Worm (Caenorhabditis elegans): ENCODE data around the gene F07F6.2.

F07F6.2 gene

ce11 chrII:5418317-5418716 is 11.7 kb upstream of the F07F6.2 start (continued):
- TF ChIP-seq M03D4.4 (tag; optimal IDR thresholded peaks at IDR 0.05) (no peak), sptf-1 (tag; optimal IDR thresholded peaks at IDR 0.05) (no peak), nhr-28 (tag; optimal IDR thresholded peaks at IDR 0.05) (no peak), blmp-1 (tag; optimal IDR thresholded peaks at IDR 0.05) (no peak)

ce11 chrII:5418929-5419328 is 11.1 kb upstream of the F07F6.2 start, which contains the start of gene EEED8.15:
Gene EEED8.15 (plus strand): TSS chrII:5419229.
- TF ChIP-seq lin-32 (GFP tag; optimal IDR thresholded peaks at IDR 0.05): no peak
- TF ChIP-seq ceh-39 (tag; optimal IDR thresholded peaks at IDR 0.05): no peak
- TF ChIP-seq ceh-43 (GFP tag; optimal IDR thresholded peaks at IDR 0.05): no peak
- no peak for TF ChIP-seq zip-8 (tag; optimal IDR thresholded peaks at IDR 0.05)
- no peak for TF ChIP-seq ceh-83 (GFP tag; optimal IDR thresholded peaks at IDR 0.05)
- TF ChIP-seq ztf-11 (tag; optimal IDR thresholded peaks at IDR 0.05): no peak
- TF ChIP-seq sem-2 (GFP tag; optimal IDR thresholded peaks at IDR 0.05): no peak
- TF ChIP-seq tbx-8 (GFP tag; optimal IDR thresholded peaks at IDR 0.05): no peak
- no peak for TF ChIP-seq blmp-1 (tag; optimal IDR thresholded peaks at IDR 0.05)
- TF ChIP-seq elt-3 (tag; optimal IDR thresholded peaks at IDR 0.05): no peak
- TF ChIP-seq lin-13 (tag; optimal IDR thresholded peaks at IDR 0.05): no peak
- TF ChIP-seq snpc-4 (tag; optimal IDR thresholded peaks at IDR 0.05): no peak
- no peak for TF ChIP-seq nhr-76 (tag; optimal IDR thresholded peaks at IDR 0.05)

ce11 chrII:5420947-5421614 is 8.9 kb upstream of the F07F6.2 start, which contains the start of gene tofu-6:
Gene tofu-6 (plus strand): TSS chrII:5421248.
- TF ChIP-seq lsy-2 (tag; optimal IDR thresholded peaks at IDR 0.05) (peak; percentile 79), elt-1 (tag; optimal IDR thresholded peaks at IDR 0.05; ENCODE audit: borderline replicate concordance, insufficient read depth) (no peak)

ce11 chrII:5423832-5424231 is 6.2 kb upstream of the F07F6.2 start, which contains the start of gene F07F6.7:
Gene F07F6.7 (minus strand): TSS chrII:5423858.
- TF ChIP-seq unc-39 (tag; optimal IDR thresholded peaks at IDR 0.05) (no peak), tbx-8 (GFP tag; optimal IDR thresholded peaks at IDR 0.05) (no peak), mls-2 (tag; optimal IDR thresholded peaks at IDR 0.05) (no peak), flh-1 (GFP tag; optimal IDR thresholded peaks at IDR 0.05) (no peak), mep-1 (tag; optimal IDR thresholded peaks at IDR 0.05) (no peak), sptf-1 (tag; optimal IDR thresholded peaks at IDR 0.05) (no peak), snpc-4 (tag; optimal IDR thresholded peaks at IDR 0.05) (no peak), drap-1 (GFP tag; optimal IDR thresholded peaks at IDR 0.05) (no peak), nhr-237 (tag; optimal IDR thresholded peaks at IDR 0.05) (no peak), bed-3 (GFP tag; optimal IDR thresholded peaks at IDR 0.05) (no peak), ceh-83 (GFP tag; optimal IDR thresholded peaks at IDR 0.05) (no peak), cnd-1 (tag; optimal IDR thresholded peaks at IDR 0.05) (no peak), pha-4 (tag; optimal IDR thresholded peaks at IDR 0.05) (no peak), ham-2 (GFP tag; optimal IDR thresholded peaks at IDR 0.05) (no peak), unc-62 (GFP tag; optimal IDR thresholded peaks at IDR 0.05) (no peak)

ce11 chrII:5425633-5426032 is 4.4 kb upstream of the F07F6.2 start, which contains the start of gene F07F6.8:
Gene F07F6.8 (minus strand): TSS chrII:5425733.
- TF ChIP-seq pha-4 (tag; optimal IDR thresholded peaks at IDR 0.05) (no peak), mls-2 (tag; optimal IDR thresholded peaks at IDR 0.05) (no peak), nhr-76 (tag; optimal IDR thresholded peaks at IDR 0.05) (no peak), blmp-1 (tag; optimal IDR thresholded peaks at IDR 0.05) (no peak), tbx-8 (GFP tag; optimal IDR thresholded peaks at IDR 0.05) (no peak), ztf-11 (tag; optimal IDR thresholded peaks at IDR 0.05) (no peak)

- TF ChIP-seq ces-1 (GFP tag; optimal IDR thresholded peaks at IDR 0.05) (no peak), mls-2 (tag; optimal IDR thresholded peaks at IDR 0.05) (no peak), sptf-1 (tag; optimal IDR thresholded peaks at IDR 0.05) (peak; percentile 38), M03D4.4 (tag; optimal IDR thresholded peaks at IDR 0.05) (no peak), pha-4 (tag; optimal IDR thresholded peaks at IDR 0.05) (peak; percentile 33), nhr-12 (tag; optimal IDR thresholded peaks at IDR 0.05) (no peak), lin-13 (tag; optimal IDR thresholded peaks at IDR 0.05) (no peak), lin-32 (GFP tag; optimal IDR thresholded peaks at IDR 0.05) (no peak), unc-62 (GFP tag; optimal IDR thresholded peaks at IDR 0.05) (peak; percentile 39), nhr-2 (tag; optimal IDR thresholded peaks at IDR 0.05) (no peak), mep-1 (tag; optimal IDR thresholded peaks at IDR 0.05) (peak; percentile 3), hlh-1 (tag; optimal IDR thresholded peaks at IDR 0.05) (no peak), flh-1 (GFP tag; optimal IDR thresholded peaks at IDR 0.05) (no peak), elt-1 (tag; optimal IDR thresholded peaks at IDR 0.05; ENCODE audit: borderline replicate concordance, insufficient read depth) (no peak), elt-3 (tag; optimal IDR thresholded peaks at IDR 0.05) (no peak), lsy-2 (tag; optimal IDR thresholded peaks at IDR 0.05) (no peak), snpc-4 (tag; optimal IDR thresholded peaks at IDR 0.05) (no peak), ceh-83 (GFP tag; optimal IDR thresholded peaks at IDR 0.05) (no peak), tbx-8 (GFP tag; optimal IDR thresholded peaks at IDR 0.05) (no peak), sem-2 (GFP tag; optimal IDR thresholded peaks at IDR 0.05) (no peak), blmp-1 (tag; optimal IDR thresholded peaks at IDR 0.05) (no peak), cnd-1 (tag; optimal IDR thresholded peaks at IDR 0.05) (no peak), nhr-28 (tag; optimal IDR thresholded peaks at IDR 0.05) (no peak), ztf-11 (tag; optimal IDR thresholded peaks at IDR 0.05) (no peak), nhr-76 (tag; optimal IDR thresholded peaks at IDR 0.05) (no peak), ceh-39 (tag; optimal IDR thresholded peaks at IDR 0.05) (peak; percentile 18), drap-1 (GFP tag; optimal IDR thresholded peaks at IDR 0.05) (no peak), ham-2 (GFP tag; optimal IDR thresholded peaks at IDR 0.05) (no peak), ceh-43 (GFP tag; optimal IDR thresholded peaks at IDR 0.05) (no peak), mab-5 (tag; optimal IDR thresholded peaks at IDR 0.05) (no peak), bed-3 (GFP tag; optimal IDR thresholded peaks at IDR 0.05) (no peak), unc-39 (tag; optimal IDR thresholded peaks at IDR 0.05) (no peak)
Measured at ce11 chrII:5426054-5426453, 4.0 kb upstream of the F07F6.2 start.
